Fruit fly (Drosophila melanogaster) Kc167 (cell line): Measurements from ENCODE around the gene synr.

ENCODE experiments used
- Sin3A ChIP-seq: fragments of >200 bp; optimal IDR thresholded peaks from 2 replicates; lab custom pipeline; 2018; ENCODE audit warnings: missing external identifiers
- h ChIP-seq: fragments of >200 bp; optimal IDR thresholded peaks from 3 replicates; lab custom pipeline; 2018; ENCODE audit warnings: missing external identifiers
- psq ChIP-seq: fragments of >200 bp; optimal IDR thresholded peaks from 2 replicates; lab custom pipeline; 2017; ENCODE audit warnings: missing external identifiers
- ttk ChIP-seq: sonication (Bioruptor generic); optimal IDR thresholded peaks from 2 replicates; lab custom pipeline; 2017; ENCODE audit warnings: missing external identifiers

DNA sequence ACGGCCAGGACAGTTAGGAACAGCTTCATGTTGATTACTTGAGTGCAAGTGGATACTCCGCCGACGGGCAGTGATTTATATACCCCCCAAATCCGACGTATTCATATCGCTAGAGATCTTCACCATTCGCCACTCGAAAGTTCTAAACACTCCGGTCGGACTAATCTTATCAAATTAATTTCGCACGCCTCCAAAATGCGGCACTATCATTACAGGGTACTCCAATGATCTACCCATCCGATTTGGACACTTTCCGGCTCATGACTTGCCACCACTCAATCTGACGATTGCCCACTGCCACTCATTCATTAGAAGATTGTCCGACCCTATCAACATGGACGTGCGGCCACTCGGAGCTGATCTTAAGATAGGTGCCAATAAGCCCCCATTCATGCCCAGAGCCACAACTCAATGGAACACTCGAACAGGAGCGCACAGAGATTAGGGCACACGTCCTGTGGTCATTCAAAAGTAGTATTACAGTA is 10.6 kb downstream of the synr start, which contains the start of gene Jon25Bii:
- no peak for TF ChIP-seq h (lab: Kevin White, UChicago)
- TF ChIP-seq psq, result no peak
- TF ChIP-seq Sin3A (lab: Kevin White, UChicago), result no peak
- TF ChIP-seq ttk (lab: Kevin White, UChicago), result no peak
